Fruit fly (Drosophila melanogaster) whole organism, prepupa: ENCODE data around the gene CG4098.

ENCODE experiments used
- CG3032 ChIP-seq: fragments of 200-800 bp; optimal IDR thresholded peaks from 2 replicates; lab custom pipeline; 2019; ENCODE audit warnings: missing biosample characterization, mild to moderate bottlenecking, missing genetic modification characterization, moderate library complexity
- CG4318 ChIP-seq: fragments of 200-800 bp; sonication (Bioruptor generic); optimal IDR thresholded peaks from 3 replicates; lab custom pipeline; 2017; ENCODE audit warnings: missing biosample characterization, mild to moderate bottlenecking, missing genetic modification characterization
- Eip75B ChIP-seq: fragments of 200-800 bp; sonication (Bioruptor generic); optimal IDR thresholded peaks from 3 replicates; lab custom pipeline; 2016; ENCODE audit warnings: missing biosample characterization, missing genetic modification characterization
- Ets21C ChIP-seq: fragments of 200-800 bp; sonication (Bioruptor generic); optimal IDR thresholded peaks from 3 replicates; lab custom pipeline; 2016; ENCODE audit warnings: missing biosample characterization, missing genetic modification characterization
- Sox102F ChIP-seq: fragments of 200-800 bp; sonication (Bioruptor generic); optimal IDR thresholded peaks from 2 replicates; lab custom pipeline; 2016; ENCODE audit warnings: missing biosample characterization, mild to moderate bottlenecking, missing genetic modification characterization
- fd85E ChIP-seq: fragments of 200-800 bp; sonication (Bioruptor generic); optimal IDR thresholded peaks from 3 replicates; lab custom pipeline; 2016; ENCODE audit warnings: missing biosample characterization, missing genetic modification characterization
- net ChIP-seq: fragments of 200-800 bp; sonication (Bioruptor generic); optimal IDR thresholded peaks from 3 replicates; lab custom pipeline; 2016; ENCODE audit warnings: missing biosample characterization, missing genetic modification characterization
- ss ChIP-seq, 2 experiments: fragments of 200-800 bp; sonication (Bioruptor generic); optimal IDR thresholded peaks; 2 replicates in 1 of 2; 3 replicates in 1 of 2; lab custom pipeline; 2017 to 2018; ENCODE audit warnings: mild to moderate bottlenecking in 2 of 2, missing biosample characterization in 2 of 2, missing genetic modification characterization in 2 of 2, moderate library complexity in 1 of 2

DNA sequence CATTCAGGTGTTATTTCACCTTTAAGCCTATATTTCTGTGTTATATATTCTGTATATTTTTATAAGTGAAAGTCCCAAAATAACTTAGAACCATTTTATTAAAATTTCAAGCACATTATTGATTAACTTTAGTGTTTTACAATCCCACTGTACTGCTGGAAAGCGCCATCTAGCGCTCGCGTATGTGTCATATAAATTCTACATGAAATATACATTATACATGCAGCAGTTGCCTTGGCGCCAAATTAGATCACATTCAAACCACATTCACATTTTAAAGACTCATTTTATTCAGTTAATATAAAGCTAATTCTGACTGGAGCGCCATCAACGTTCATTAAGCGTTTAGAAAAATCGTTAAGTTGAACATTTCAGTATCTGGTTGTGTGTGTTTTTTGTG lies 45.8 kb downstream of the CG4098 start:
- no peak for TF ChIP-seq ss (GFP tag; optimal IDR thresholded peaks at IDR 0.05; lab: Kevin White, UChicago)
- no peak for TF ChIP-seq fd85E (GFP tag; lab: Kevin White, UChicago)
- TF ChIP-seq CG4318, result no peak
- no peak for TF ChIP-seq Ets21C
- TF ChIP-seq CG3032, result no peak
- TF ChIP-seq Sox102F (GFP tag; lab: Kevin White, UChicago), result no peak
- no peak for TF ChIP-seq net
- no peak for TF ChIP-seq Eip75B (GFP tag; lab: Kevin White, UChicago)
